Fruit fly (Drosophila melanogaster): ENCODE measurements around the gene CG15443.

DNA sequence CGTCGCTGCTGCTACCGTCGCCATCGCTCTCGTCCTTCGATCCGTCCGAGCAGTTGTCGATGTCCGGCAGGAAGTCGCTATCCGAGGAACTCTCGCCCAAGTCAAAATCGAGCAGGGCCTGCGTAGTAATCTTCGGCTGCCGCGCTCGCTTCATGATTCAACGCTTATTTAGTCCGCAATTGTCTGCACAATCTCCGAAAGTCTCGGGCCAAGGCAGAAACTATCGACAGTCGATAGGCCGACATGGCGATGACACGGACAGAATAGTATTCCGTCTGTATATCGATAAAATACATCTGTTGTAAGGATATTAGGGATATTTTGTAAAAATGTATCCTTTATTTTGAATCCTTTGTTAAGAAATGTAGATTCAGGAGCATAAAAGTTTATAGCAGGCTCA lies 10.4 kb downstream of the CG15443 start, which contains the start of gene CG15439:
- no peak for TF ChIP-seq Gug (GFP tag; IDR thresholded peaks at IDR 0.05)
- TF ChIP-seq lz (GFP tag; optimal IDR thresholded peaks at IDR 0.05), result no peak
- no peak for TF ChIP-seq CG8319 (GFP tag; optimal IDR thresholded peaks at IDR 0.05)
- no peak for TF ChIP-seq Hr39 (GFP tag; optimal IDR thresholded peaks at IDR 0.05)
- TF ChIP-seq spab (GFP tag; optimal IDR thresholded peaks at IDR 0.05), result no peak

All from whole organism, prepupa.